Fruit fly (Drosophila melanogaster): ENCODE measurements around the gene CG32987.

The CG32987 gene

dm6 chr2L:8863511-8863910 is at the start of gene CG32987:
Gene CG32987, plus strand, starts transcription at chr2L:8863811.
- no peak for TF ChIP-seq CG13204 (GFP tag; optimal IDR thresholded peaks at IDR 0.05)
- no peak for TF ChIP-seq fd96Ca (GFP tag; IDR thresholded peaks at IDR 0.05)
- no peak for TF ChIP-seq D1 (tag; optimal IDR thresholded peaks at IDR 0.05)
- TF ChIP-seq CG17806 (tag; optimal IDR thresholded peaks at IDR 0.05), result no peak
- TF ChIP-seq CG34367 (tag; optimal IDR thresholded peaks at IDR 0.05), result no peak
- no peak for TF ChIP-seq CG14655 (GFP tag; optimal IDR thresholded peaks at IDR 0.05)
- no peak for TF ChIP-seq CG4496 (GFP tag; IDR thresholded peaks at IDR 0.05)
- no peak for TF ChIP-seq Pif1A (GFP tag; optimal IDR thresholded peaks at IDR 0.05)
- no peak for TF ChIP-seq CG32121 (GFP tag; IDR thresholded peaks at IDR 0.05)
- no peak for TF ChIP-seq Pif1B (GFP tag; optimal IDR thresholded peaks at IDR 0.05)
- no peak for TF ChIP-seq CG9948 (tag; optimal IDR thresholded peaks at IDR 0.05)

- TF ChIP-seq CG17806 (tag; optimal IDR thresholded peaks at IDR 0.05) (no peak), CG10348 (GFP tag; IDR thresholded peaks at IDR 0.05) (no peak), Snoo (tag; optimal IDR thresholded peaks at IDR 0.05) (no peak), Pif1A (GFP tag; optimal IDR thresholded peaks at IDR 0.05) (no peak), CG15710 (tag; optimal IDR thresholded peaks at IDR 0.05) (no peak), CG34367 (tag; optimal IDR thresholded peaks at IDR 0.05) (no peak), D1 (tag; optimal IDR thresholded peaks at IDR 0.05) (no peak), CG8159 (tag; optimal IDR thresholded peaks at IDR 0.05) (no peak), CG9948 (tag; optimal IDR thresholded peaks at IDR 0.05) (no peak), Pif1B (GFP tag; optimal IDR thresholded peaks at IDR 0.05) (no peak), CG12605 (GFP tag; IDR thresholded peaks at IDR 0.05) (no peak), CG32121 (GFP tag; IDR thresholded peaks at IDR 0.05) (no peak), Ets98B (GFP tag; IDR thresholded peaks at IDR 0.05) (no peak)
Measured at dm6 chr2L:8817343-8817742, 46.3 kb upstream of the CG32987 start.

- TF ChIP-seq CG17806 (tag; optimal IDR thresholded peaks at IDR 0.05) (no peak), CG32121 (GFP tag; IDR thresholded peaks at IDR 0.05) (no peak), CG12605 (GFP tag; IDR thresholded peaks at IDR 0.05) (no peak), CG9948 (tag; optimal IDR thresholded peaks at IDR 0.05) (no peak), fd96Ca (GFP tag; IDR thresholded peaks at IDR 0.05) (no peak), CG14655 (GFP tag; optimal IDR thresholded peaks at IDR 0.05) (no peak), Pif1A (GFP tag; optimal IDR thresholded peaks at IDR 0.05) (no peak), CG4496 (GFP tag; IDR thresholded peaks at IDR 0.05) (no peak), CG13204 (GFP tag; optimal IDR thresholded peaks at IDR 0.05) (no peak), rn (GFP tag; IDR thresholded peaks at IDR 0.05) (no peak), D1 (tag; optimal IDR thresholded peaks at IDR 0.05) (no peak), Snoo (tag; optimal IDR thresholded peaks at IDR 0.05) (no peak), CG8159 (tag; optimal IDR thresholded peaks at IDR 0.05) (no peak), CG10348 (GFP tag; IDR thresholded peaks at IDR 0.05) (no peak), CG8301 (tag; optimal IDR thresholded peaks at IDR 0.05) (no peak)
Measured at dm6 chr2L:8820539-8820938, 43.1 kb upstream of the CG32987 start.

- TF ChIP-seq CG9948 (tag; optimal IDR thresholded peaks at IDR 0.05) (no peak), CG13204 (GFP tag; optimal IDR thresholded peaks at IDR 0.05) (peak; percentile 93), CG32121 (GFP tag; IDR thresholded peaks at IDR 0.05) (no peak), Pif1A (GFP tag; optimal IDR thresholded peaks at IDR 0.05) (peak; percentile 45), fd96Ca (GFP tag; IDR thresholded peaks at IDR 0.05) (peak; percentile 22; the same call in 1 of the 3 replicates), Ets98B (GFP tag; IDR thresholded peaks at IDR 0.05) (peak; percentile 36; the same call in 1 of the 2 replicates), EcR (GFP tag; optimal IDR thresholded peaks at IDR 0.05) (peak; percentile 21)
Measured at dm6 chr2L:8825222-8825869, 38.3 kb upstream of the CG32987 start, which contains the start of gene SoxN. Gene SoxN, plus strand, starts transcription at chr2L:8825645.

dm6 chr2L:8828387-8828786 is 35.2 kb upstream of the CG32987 start:
- TF ChIP-seq CG15710 (tag; optimal IDR thresholded peaks at IDR 0.05) (no peak), CG8159 (tag; optimal IDR thresholded peaks at IDR 0.05) (no peak), CG14655 (GFP tag; optimal IDR thresholded peaks at IDR 0.05) (no peak), CG17806 (tag; optimal IDR thresholded peaks at IDR 0.05) (no peak), CG4496 (GFP tag; IDR thresholded peaks at IDR 0.05) (no peak), fd96Ca (GFP tag; IDR thresholded peaks at IDR 0.05) (no peak), CG12605 (GFP tag; IDR thresholded peaks at IDR 0.05) (no peak), CG34367 (tag; optimal IDR thresholded peaks at IDR 0.05) (no peak), Pif1A (GFP tag; optimal IDR thresholded peaks at IDR 0.05) (no peak), CG13204 (GFP tag; optimal IDR thresholded peaks at IDR 0.05) (no peak), CG9948 (tag; optimal IDR thresholded peaks at IDR 0.05) (no peak), CG8301 (tag; optimal IDR thresholded peaks at IDR 0.05) (no peak), Pif1B (GFP tag; optimal IDR thresholded peaks at IDR 0.05) (no peak), rn (GFP tag; IDR thresholded peaks at IDR 0.05) (no peak)

- TF ChIP-seq rn (GFP tag; IDR thresholded peaks at IDR 0.05), result no peak
- no peak for TF ChIP-seq CG9948 (tag; optimal IDR thresholded peaks at IDR 0.05)
- no peak for TF ChIP-seq CG13204 (GFP tag; optimal IDR thresholded peaks at IDR 0.05)
- TF ChIP-seq CG12605 (GFP tag; IDR thresholded peaks at IDR 0.05), result no peak
- TF ChIP-seq Snoo (tag; optimal IDR thresholded peaks at IDR 0.05), result no peak
- no peak for TF ChIP-seq CG8301 (tag; optimal IDR thresholded peaks at IDR 0.05)
- no peak for TF ChIP-seq CG15710 (tag; optimal IDR thresholded peaks at IDR 0.05)
- TF ChIP-seq CG8159 (tag; optimal IDR thresholded peaks at IDR 0.05), result no peak
- no peak for TF ChIP-seq CG10348 (GFP tag; IDR thresholded peaks at IDR 0.05)
- TF ChIP-seq EcR (GFP tag; optimal IDR thresholded peaks at IDR 0.05), result no peak
- TF ChIP-seq gl (tag; optimal IDR thresholded peaks at IDR 0.05), result no peak
- no peak for TF ChIP-seq fd96Ca (GFP tag; IDR thresholded peaks at IDR 0.05)
- no peak for TF ChIP-seq Pif1A (GFP tag; optimal IDR thresholded peaks at IDR 0.05)
- no peak for TF ChIP-seq CG14655 (GFP tag; optimal IDR thresholded peaks at IDR 0.05)
- no peak for TF ChIP-seq CG32121 (GFP tag; IDR thresholded peaks at IDR 0.05)
- no peak for TF ChIP-seq CG17806 (tag; optimal IDR thresholded peaks at IDR 0.05)
- TF ChIP-seq Pif1B (GFP tag; optimal IDR thresholded peaks at IDR 0.05), result no peak
- no peak for TF ChIP-seq CG4496 (GFP tag; IDR thresholded peaks at IDR 0.05)
- TF ChIP-seq CG34367 (tag; optimal IDR thresholded peaks at IDR 0.05), result no peak
- TF ChIP-seq D1 (tag; optimal IDR thresholded peaks at IDR 0.05), result no peak
Measured at dm6 chr2L:8832386-8833210, 31.0 kb upstream of the CG32987 start.
